Worm (Caenorhabditis elegans): ENCODE measurements around the gene clec-156.
A peak's percentile ranks its signal among the peaks of the same experiment; 100 is the strongest.

The clec-156 gene

ce11 chrIII:4842173-4842572 is at the start of gene clec-156:
TSS of gene clec-156 (minus strand) at chrIII:4842273.
- TF ChIP-seq nhr-12 (tag; optimal IDR thresholded peaks at IDR 0.05) (no peak), ceh-28 (tag; optimal IDR thresholded peaks at IDR 0.05) (no peak), mdl-1 (tag; optimal IDR thresholded peaks at IDR 0.05) (no peak), R02D3.7 (tag; optimal IDR thresholded peaks at IDR 0.05) (no peak), snpc-4 (tag; optimal IDR thresholded peaks at IDR 0.05) (no peak), elt-1 (tag; optimal IDR thresholded peaks at IDR 0.05) (no peak), lin-15B (tag; optimal IDR thresholded peaks at IDR 0.05) (no peak), ama-1 (optimal IDR thresholded peaks at IDR 0.05) (no peak), nhr-77 (tag; optimal IDR thresholded peaks at IDR 0.05) (no peak), fkh-2 (tag; optimal IDR thresholded peaks at IDR 0.05) (no peak), daf-12 (tag; optimal IDR thresholded peaks at IDR 0.05) (no peak), jun-1 (tag; optimal IDR thresholded peaks at IDR 0.05) (no peak), hmg-11 (tag; optimal IDR thresholded peaks at IDR 0.05) (no peak)

ce11 chrIII:4890997-4891396 is 48.9 kb upstream of the clec-156 start, which contains the start of gene F26F4.5:
TSS of gene F26F4.5 (minus strand) at chrIII:4891252.
- TF ChIP-seq nhr-43 (tag; optimal IDR thresholded peaks at IDR 0.05; ENCODE audit: poor library complexity, severe bottlenecking) (no peak), elt-2 (tag; optimal IDR thresholded peaks at IDR 0.05) (no peak), pha-4 (tag; optimal IDR thresholded peaks at IDR 0.05) (peak; percentile 29)

ce11 chrIII:4887291-4887690 is 45.2 kb upstream of the clec-156 start, which contains the start of gene clec-6:
TSS of gene clec-6 (minus strand) at chrIII:4887444.
- TF ChIP-seq nhr-11 (tag; optimal IDR thresholded peaks at IDR 0.05) (no peak), unc-39 (tag; optimal IDR thresholded peaks at IDR 0.05) (no peak), fkh-10 (GFP tag; optimal IDR thresholded peaks at IDR 0.05) (no peak), hmg-11 (tag; optimal IDR thresholded peaks at IDR 0.05) (no peak), mdl-1 (tag; optimal IDR thresholded peaks at IDR 0.05) (no peak), aly-2 (tag; optimal IDR thresholded peaks at IDR 0.05) (no peak), ztf-4 (tag; optimal IDR thresholded peaks at IDR 0.05) (no peak), zag-1 (tag; optimal IDR thresholded peaks at IDR 0.05) (no peak), sea-2 (GFP tag; optimal IDR thresholded peaks at IDR 0.05) (no peak), nhr-28 (tag; optimal IDR thresholded peaks at IDR 0.05) (no peak), pha-4 (tag; optimal IDR thresholded peaks at IDR 0.05) (peak; percentile 33), lin-15B (tag; optimal IDR thresholded peaks at IDR 0.05) (no peak), elt-2 (tag; optimal IDR thresholded peaks at IDR 0.05) (peak; percentile 60), skn-1 (tag; optimal IDR thresholded peaks at IDR 0.05) (no peak), pqm-1 (tag; optimal IDR thresholded peaks at IDR 0.05) (peak; percentile 23), daf-12 (tag; optimal IDR thresholded peaks at IDR 0.05) (no peak), ceh-9 (tag; optimal IDR thresholded peaks at IDR 0.05) (no peak), ama-1 (optimal IDR thresholded peaks at IDR 0.05) (no peak), eor-1 (tag; optimal IDR thresholded peaks at IDR 0.05) (no peak)

ce11 chrIII:4883429-4883828 is 41.4 kb upstream of the clec-156 start, which contains the start of gene clec-5:
TSS of gene clec-5 (minus strand) at chrIII:4883606.
- peak; percentile 54 for TF ChIP-seq pqm-1 (tag; optimal IDR thresholded peaks at IDR 0.05)
- peak; percentile 68 for TF ChIP-seq elt-2 (tag; optimal IDR thresholded peaks at IDR 0.05)
- no peak for TF ChIP-seq ceh-82 (tag; optimal IDR thresholded peaks at IDR 0.05)
- peak; percentile 48 for TF ChIP-seq pha-4 (tag; optimal IDR thresholded peaks at IDR 0.05)
- TF ChIP-seq hmg-11 (tag; optimal IDR thresholded peaks at IDR 0.05): no peak
- TF ChIP-seq ZK546.5 (tag; optimal IDR thresholded peaks at IDR 0.05): no peak
- TF ChIP-seq jun-1 (tag; optimal IDR thresholded peaks at IDR 0.05): peak; percentile 17
- no peak for TF ChIP-seq ztf-11 (tag; optimal IDR thresholded peaks at IDR 0.05)

- TF ChIP-seq elt-3 (tag; optimal IDR thresholded peaks at IDR 0.05): no peak
- TF ChIP-seq tbx-2 (tag; optimal IDR thresholded peaks at IDR 0.05): no peak
- peak; percentile 37 for TF ChIP-seq pqm-1 (tag; optimal IDR thresholded peaks at IDR 0.05)
- TF ChIP-seq elt-2 (tag; optimal IDR thresholded peaks at IDR 0.05): peak; percentile 72
- TF ChIP-seq nhr-12 (tag; optimal IDR thresholded peaks at IDR 0.05): no peak
- no peak for TF ChIP-seq ztf-11 (tag; optimal IDR thresholded peaks at IDR 0.05)
- no peak for TF ChIP-seq sea-2 (GFP tag; optimal IDR thresholded peaks at IDR 0.05)
- no peak for TF ChIP-seq skn-1 (tag; optimal IDR thresholded peaks at IDR 0.05)
- TF ChIP-seq elt-1 (tag; optimal IDR thresholded peaks at IDR 0.05): no peak
- no peak for TF ChIP-seq nhr-23 (tag; optimal IDR thresholded peaks at IDR 0.05)
- TF ChIP-seq fkh-10 (GFP tag; optimal IDR thresholded peaks at IDR 0.05): no peak
- no peak for TF ChIP-seq zag-1 (tag; optimal IDR thresholded peaks at IDR 0.05)
Measured at ce11 chrIII:4881955-4882354, 39.9 kb upstream of the clec-156 start.
